Worm (Caenorhabditis elegans) whole organism, early embryonic: ENCODE measurements around the gene csr-1.

ENCODE experiments used
- B0310.2 ChIP-seq: sonication (generic microtip); optimal IDR thresholded peaks from 2 replicates; lab custom pipeline; 2016; ENCODE audit warnings: mild to moderate bottlenecking, missing genetic modification characterization, missing compliant biosample characterization
- ama-1 ChIP-seq: fragments of 150-350 bp; optimal IDR thresholded peaks from 2 replicates; lab custom pipeline; 2014
- ceh-13 ChIP-seq: fragments of 200-800 bp; sonication (Bioruptor generic); optimal IDR thresholded peaks from 2 replicates; lab custom pipeline; 2018; ENCODE audit warnings: mild to moderate bottlenecking, missing genetic modification characterization, missing compliant biosample characterization
- ceh-36 ChIP-seq: sonication (generic microtip); optimal IDR thresholded peaks from 2 replicates; lab custom pipeline; 2016; ENCODE audit warnings: missing genetic modification characterization, inconsistent platforms, missing compliant biosample characterization
- flt-1 ChIP-seq: fragments of 200-800 bp; sonication (Bioruptor generic); IDR thresholded peaks from 2 replicates; pipeline ENCODE4 v1.3.6; 2022; ENCODE audit warnings: missing genetic modification characterization, missing compliant biosample characterization
- hmbx-1 ChIP-seq: sonication (generic microtip); optimal IDR thresholded peaks from 2 replicates; lab custom pipeline; 2016; ENCODE audit warnings: mild to moderate bottlenecking, missing genetic modification characterization, missing compliant biosample characterization
- sea-1 ChIP-seq: fragments of 200-800 bp; sonication (Bioruptor generic); conservative IDR thresholded peaks from 2 replicates; pipeline ENCODE4 v1.3.6; 2022; ENCODE audit warnings: missing genetic modification characterization, missing compliant biosample characterization
- tbx-11 ChIP-seq: fragments of 200-800 bp; sonication (Bioruptor generic); IDR thresholded peaks from 2 replicates; pipeline ENCODE4 v1.3.6; 2022; ENCODE audit warnings: missing genetic modification characterization, missing compliant biosample characterization
- tra-4 ChIP-seq: sonication (generic microtip); optimal IDR thresholded peaks from 2 replicates; lab custom pipeline; 2017; ENCODE audit warnings: missing genetic modification characterization, missing compliant biosample characterization

DNA sequence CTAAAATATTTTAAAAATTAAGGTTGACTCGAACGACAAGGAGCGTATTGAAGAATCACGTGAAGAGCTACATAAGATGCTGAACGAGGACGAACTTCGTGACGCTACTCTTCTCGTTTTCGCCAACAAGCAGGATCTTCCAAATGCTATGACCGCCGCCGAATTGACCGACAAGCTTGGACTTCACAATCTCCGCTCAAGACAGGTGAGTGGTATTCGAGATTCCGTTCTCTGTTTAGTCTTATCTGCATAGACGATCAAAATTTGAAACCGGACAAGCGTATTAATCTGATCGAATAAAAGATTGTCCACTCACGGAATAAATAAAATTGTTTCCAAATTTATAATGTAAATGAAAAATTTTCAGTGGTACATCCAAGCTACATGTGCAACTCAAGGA, 26.0 kb downstream of the csr-1 start:
- TF ChIP-seq ceh-13 (GFP tag; lab: Kevin White, UChicago) (no peak), ama-1 (lab: Kevin White, UChicago) (no peak), flt-1 (GFP tag; lab: Robert Waterston, UW) (no peak), tbx-11 (GFP tag; lab: Robert Waterston, UW) (no peak), tra-4 (tag; lab: Kevin White, UChicago) (no peak), hmbx-1 (tag; lab: Kevin White, UChicago) (no peak), ceh-36 (tag; lab: Kevin White, UChicago) (no peak), sea-1 (no peak), B0310.2 (no peak)
